Worm (Caenorhabditis elegans) whole organism, late embryonic: ENCODE data around the gene elp-1.
A peak's percentile ranks its signal among the peaks of the same experiment; 100 is the strongest.

Experiments used
- C08G9.2 ChIP-seq: sonication (generic microtip); optimal IDR thresholded peaks from 2 replicates; lab custom pipeline; 2016; ENCODE audit warnings: mild to moderate bottlenecking, missing genetic modification characterization, moderate library complexity, missing compliant biosample characterization
- K02D7.2 ChIP-seq: sonication (generic microtip); optimal IDR thresholded peaks from 2 replicates; lab custom pipeline; 2017; ENCODE audit warnings: mild to moderate bottlenecking, missing genetic modification characterization, missing compliant biosample characterization
- T23F11.4 ChIP-seq: fragments of 200-800 bp; sonication (Bioruptor generic); optimal IDR thresholded peaks from 2 replicates; lab custom pipeline; 2018; ENCODE audit warnings: mild to moderate bottlenecking, missing genetic modification characterization, missing compliant biosample characterization
- Y22D7AL.16 ChIP-seq: sonication (generic microtip); optimal IDR thresholded peaks from 2 replicates; lab custom pipeline; 2016; ENCODE audit warnings: missing genetic modification characterization, missing compliant biosample characterization
- ama-1 ChIP-seq: fragments of 150-350 bp; optimal IDR thresholded peaks from 2 replicates; lab custom pipeline; 2014
- ceh-18 ChIP-seq: sonication (generic microtip); optimal IDR thresholded peaks from 2 replicates; lab custom pipeline; 2016; ENCODE audit warnings: missing genetic modification characterization, missing compliant biosample characterization
- ceh-2 ChIP-seq: sonication (generic microtip); optimal IDR thresholded peaks from 2 replicates; lab custom pipeline; 2016; ENCODE audit warnings: missing genotype, missing genetic modification characterization, missing compliant biosample characterization
- ceh-24 ChIP-seq: sonication (generic microtip); optimal IDR thresholded peaks from 2 replicates; lab custom pipeline; 2016; ENCODE audit warnings: mild to moderate bottlenecking, missing genetic modification characterization, missing compliant biosample characterization
- ceh-34 ChIP-seq: sonication (generic microtip); optimal IDR thresholded peaks from 2 replicates; lab custom pipeline; 2016; ENCODE audit warnings: mild to moderate bottlenecking, missing genetic modification characterization, missing compliant biosample characterization
- ceh-48 ChIP-seq: sonication (generic microtip); optimal IDR thresholded peaks from 2 replicates; lab custom pipeline; 2016; ENCODE audit warnings: missing genetic modification characterization, inconsistent platforms, missing compliant biosample characterization
- ceh-6 ChIP-seq: fragments of 200-800 bp; sonication (Bioruptor generic); optimal IDR thresholded peaks from 2 replicates; lab custom pipeline; 2018; ENCODE audit warnings: mild to moderate bottlenecking, missing genetic modification characterization, missing compliant biosample characterization
- ceh-9 ChIP-seq: sonication (generic microtip); optimal IDR thresholded peaks from 2 replicates; lab custom pipeline; 2016; ENCODE audit warnings: mild to moderate bottlenecking, missing genetic modification characterization, inconsistent platforms, missing compliant biosample characterization
- che-1 ChIP-seq: sonication (generic microtip); optimal IDR thresholded peaks from 2 replicates; lab custom pipeline; 2016; ENCODE audit warnings: mild to moderate bottlenecking, missing genetic modification characterization, missing compliant biosample characterization
- dmd-4 ChIP-seq: sonication (generic microtip); optimal IDR thresholded peaks from 2 replicates; lab custom pipeline; 2016; ENCODE audit warnings: borderline replicate concordance, missing genetic modification characterization, missing compliant biosample characterization
- elt-2 ChIP-seq: sonication (generic microtip); optimal IDR thresholded peaks from 2 replicates; lab custom pipeline; 2016; ENCODE audit warnings: missing genetic modification reagents, missing genetic modification characterization, missing compliant biosample characterization
- ets-4 ChIP-seq: sonication (generic microtip); optimal IDR thresholded peaks from 2 replicates; lab custom pipeline; 2016; ENCODE audit warnings: missing genetic modification characterization, missing compliant biosample characterization
- fax-1 ChIP-seq: sonication (generic microtip); optimal IDR thresholded peaks from 2 replicates; lab custom pipeline; 2016; ENCODE audit warnings: missing genotype, missing genetic modification characterization, missing compliant biosample characterization
- fkh-10 ChIP-seq: fragments of 150-350 bp; optimal IDR thresholded peaks from 2 replicates; lab custom pipeline; 2014; ENCODE audit warnings: missing biosample characterization, missing genetic modification reagents, missing genetic modification characterization
- fkh-6 ChIP-seq: sonication (generic microtip); optimal IDR thresholded peaks from 2 replicates; lab custom pipeline; 2016; ENCODE audit warnings: missing genetic modification characterization, missing compliant biosample characterization
- hlh-30 ChIP-seq: sonication (generic microtip); optimal IDR thresholded peaks from 2 replicates; lab custom pipeline; 2017; ENCODE audit warnings: antibody characterized with exemption, missing genetic modification characterization, missing compliant biosample characterization; ENCODE audit not compliant: insufficient read depth
- hlh-8 ChIP-seq: sonication (generic microtip); optimal IDR thresholded peaks from 2 replicates; lab custom pipeline; 2016; ENCODE audit warnings: missing genotype, missing genetic modification characterization, missing compliant biosample characterization
- lim-6 ChIP-seq: sonication (generic microtip); optimal IDR thresholded peaks from 2 replicates; lab custom pipeline; 2016; ENCODE audit warnings: missing genetic modification characterization, missing compliant biosample characterization
- lin-11 ChIP-seq: fragments of 200-800 bp; sonication (Bioruptor generic); optimal IDR thresholded peaks from 2 replicates; lab custom pipeline; 2018; ENCODE audit warnings: mild to moderate bottlenecking, missing genetic modification characterization, missing compliant biosample characterization
- mec-3 ChIP-seq: sonication (generic microtip); optimal IDR thresholded peaks from 2 replicates; lab custom pipeline; 2016; ENCODE audit warnings: borderline replicate concordance, missing genetic modification characterization, missing compliant biosample characterization
- nhr-11 ChIP-seq: fragments of 150-350 bp; optimal IDR thresholded peaks from 2 replicates; lab custom pipeline; 2014; ENCODE audit warnings: missing biosample characterization, missing genetic modification characterization
- nhr-232 ChIP-seq: sonication (generic microtip); optimal IDR thresholded peaks from 2 replicates; lab custom pipeline; 2016; ENCODE audit warnings: missing genetic modification characterization, missing compliant biosample characterization
- npax-4 ChIP-seq: sonication (generic microtip); optimal IDR thresholded peaks from 2 replicates; lab custom pipeline; 2016; ENCODE audit warnings: missing genetic modification characterization, missing compliant biosample characterization
- odd-2 ChIP-seq: sonication (generic microtip); optimal IDR thresholded peaks from 2 replicates; lab custom pipeline; 2017; ENCODE audit warnings: antibody characterized with exemption, mild to moderate bottlenecking, missing genetic modification characterization, missing compliant biosample characterization
- pag-3 ChIP-seq: sonication (generic microtip); optimal IDR thresholded peaks from 2 replicates; lab custom pipeline; 2016; ENCODE audit warnings: missing compliant biosample characterization, missing genetic modification characterization, borderline replicate concordance
- pax-1 ChIP-seq: fragments of 150-350 bp; optimal IDR thresholded peaks from 2 replicates; lab custom pipeline; 2014; ENCODE audit warnings: missing biosample characterization, missing genetic modification characterization
- pha-2 ChIP-seq: sonication (generic microtip); optimal IDR thresholded peaks from 2 replicates; lab custom pipeline; 2017; ENCODE audit warnings: mild to moderate bottlenecking, missing genetic modification characterization, missing compliant biosample characterization
- pha-4 ChIP-seq: fragments of 150-350 bp; optimal IDR thresholded peaks from 2 replicates; lab custom pipeline; 2018; ENCODE audit warnings: missing biosample characterization, missing genetic modification reagents, missing genetic modification characterization
- pqm-1 ChIP-seq: sonication (generic microtip); optimal IDR thresholded peaks from 2 replicates; lab custom pipeline; 2016; ENCODE audit warnings: missing genetic modification characterization, missing compliant biosample characterization
- sdc-2 ChIP-seq: sonication (generic microtip); optimal IDR thresholded peaks from 2 replicates; lab custom pipeline; 2016; ENCODE audit warnings: missing genotype, missing genetic modification characterization, missing compliant biosample characterization
- tbx-2 ChIP-seq: sonication (generic microtip); optimal IDR thresholded peaks from 2 replicates; lab custom pipeline; 2016; ENCODE audit warnings: missing genetic modification characterization, missing compliant biosample characterization
- tbx-7 ChIP-seq: sonication (generic microtip); optimal IDR thresholded peaks from 2 replicates; lab custom pipeline; 2016; ENCODE audit warnings: missing genotype, missing genetic modification characterization, missing compliant biosample characterization
- ttx-3 ChIP-seq: sonication (generic microtip); optimal IDR thresholded peaks from 2 replicates; lab custom pipeline; 2016; ENCODE audit warnings: missing genetic modification reagents, missing genetic modification characterization, missing compliant biosample characterization
- unc-3 ChIP-seq, 2 experiments: fragments of 200-800 bp in 1 of 2; sonication (Bioruptor generic) in 1 of 2; sonication (generic microtip) in 1 of 2; conservative IDR thresholded peaks in 1 of 2; optimal IDR thresholded peaks in 1 of 2; 2 replicates each; pipeline versions ENCODE4 v1.3.6 to Lab custom; 2016 to 2022; ENCODE audit warnings: missing compliant biosample characterization in 2 of 2, missing genetic modification characterization in 2 of 2, missing genetic modification reagents in 1 of 2
- unc-42 ChIP-seq: sonication (generic microtip); optimal IDR thresholded peaks from 2 replicates; lab custom pipeline; 2016; ENCODE audit warnings: missing genotype, missing genetic modification characterization, missing compliant biosample characterization
- unc-55 ChIP-seq: sonication (generic microtip); optimal IDR thresholded peaks from 2 replicates; lab custom pipeline; 2017; ENCODE audit warnings: missing biosample characterization, missing genetic modification reagents, missing genetic modification characterization
- zip-5 ChIP-seq: sonication (generic microtip); optimal IDR thresholded peaks from 2 replicates; lab custom pipeline; 2016; ENCODE audit warnings: missing genetic modification characterization, missing compliant biosample characterization
- ztf-16 ChIP-seq: sonication (generic microtip); optimal IDR thresholded peaks from 2 replicates; lab custom pipeline; 2017; ENCODE audit warnings: missing genetic modification characterization, missing compliant biosample characterization

Gene elp-1

DNA sequence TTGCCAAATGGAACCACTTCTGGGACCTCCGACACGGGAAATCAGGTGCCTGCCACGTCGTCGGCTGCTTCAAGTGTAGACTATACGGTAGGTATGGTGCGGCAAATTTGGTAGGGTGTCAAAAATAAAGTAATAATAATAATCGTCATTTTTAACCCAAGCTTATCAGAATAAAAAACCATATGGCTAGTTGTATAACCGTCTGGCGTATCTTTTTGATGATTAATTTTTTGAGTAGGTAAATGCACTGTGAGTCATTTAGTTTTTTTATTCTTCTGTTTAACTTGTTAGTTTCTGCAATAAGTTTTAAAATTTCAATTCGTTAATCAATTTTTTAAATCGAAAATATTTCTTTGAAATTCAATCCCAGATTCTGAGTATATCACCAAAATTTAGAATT lies 14.5 kb downstream of the elp-1 start:
- TF ChIP-seq zip-5 (tag; lab: Kevin White, UChicago) (no peak), C08G9.2 (tag; lab: Kevin White, UChicago) (no peak), nhr-232 (tag; lab: Kevin White, UChicago) (no peak), ttx-3 (no peak), ztf-16 (no peak), dmd-4 (tag; lab: Kevin White, UChicago) (no peak), unc-42 (tag; lab: Kevin White, UChicago) (no peak), ceh-34 (tag; lab: Kevin White, UChicago) (no peak), hlh-8 (tag; lab: Kevin White, UChicago) (no peak), che-1 (tag; lab: Kevin White, UChicago) (no peak), tbx-2 (tag; lab: Kevin White, UChicago) (no peak), K02D7.2 (tag; lab: Kevin White, UChicago) (no peak), ceh-2 (tag; lab: Kevin White, UChicago) (no peak), npax-4 (tag; lab: Kevin White, UChicago) (no peak), Y22D7AL.16 (no peak), pqm-1 (tag; lab: Kevin White, UChicago) (no peak), hlh-30 (tag; lab: Kevin White, UChicago) (no peak), fkh-6 (tag; lab: Kevin White, UChicago) (no peak), ceh-6 (GFP tag; lab: Kevin White, UChicago) (no peak), odd-2 (tag; lab: Kevin White, UChicago) (no peak)
- TF ChIP-seq, all 69 proteins: peak for 0

DNA sequence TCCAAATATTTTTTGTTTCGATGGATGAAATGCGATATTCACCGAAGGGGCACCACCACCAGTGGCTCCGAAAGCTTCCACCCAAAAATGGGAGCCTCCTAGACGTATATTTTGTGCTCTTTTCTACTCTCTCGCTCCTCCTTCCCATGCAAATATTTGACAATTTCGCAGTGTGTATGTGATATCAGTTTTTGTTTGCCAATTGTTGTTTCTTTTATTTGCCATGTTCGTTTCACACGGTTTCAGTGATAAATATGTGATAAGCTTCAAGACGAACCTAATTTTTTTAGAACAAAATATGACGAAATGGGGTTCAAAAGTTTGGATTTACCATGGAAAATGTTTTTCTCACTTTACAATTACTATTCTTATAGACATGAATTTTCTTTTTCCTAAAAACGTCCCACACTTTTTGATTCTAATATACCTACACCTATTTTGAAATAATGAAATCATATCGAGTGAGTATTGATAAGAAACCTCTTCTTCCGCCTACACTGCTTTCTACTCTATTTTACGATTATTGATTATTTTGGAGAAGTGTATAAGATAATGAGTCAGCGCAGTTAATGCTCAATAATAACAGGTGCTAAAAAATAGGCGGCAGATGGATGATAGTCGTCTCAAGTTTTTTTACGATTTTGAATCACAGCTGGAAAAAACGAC lies 16.0 kb downstream of the elp-1 start:
- no peak for TF ChIP-seq C08G9.2 (tag; lab: Kevin White, UChicago)

DNA sequence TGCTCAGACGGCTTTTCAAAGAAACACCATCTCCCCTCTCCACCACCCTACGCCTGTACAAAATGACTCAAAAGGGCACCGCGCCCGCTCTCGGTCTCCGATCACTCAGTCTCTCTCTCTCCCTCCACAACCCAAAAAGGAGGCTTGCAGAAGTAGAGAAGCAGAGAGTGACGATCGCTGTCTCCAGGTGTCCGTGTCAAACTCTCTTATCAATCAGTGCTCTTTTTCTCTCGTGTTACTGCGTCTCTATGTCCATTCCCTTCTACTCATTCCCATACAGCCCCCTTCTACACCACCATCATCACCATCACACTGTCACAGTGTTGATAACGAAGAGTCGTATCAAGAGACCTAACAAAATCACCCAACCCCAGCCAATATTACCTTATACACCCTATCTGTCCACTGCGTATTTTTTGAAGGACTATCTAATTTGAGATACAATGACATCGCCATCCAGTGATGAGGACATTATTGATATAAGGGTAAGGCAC lies 17.3 kb downstream of the elp-1 start, which contains the start of gene pha-4:
TSS of gene pha-4 (plus strand) at position 444 of the 494 bp plus-strand sequence.
- TF ChIP-seq pha-4 (tag; lab: Kevin White, UChicago) = no peak
- peak; percentile 82 for TF ChIP-seq elt-2 (tag; lab: Kevin White, UChicago)
- peak; percentile 9 for TF ChIP-seq ceh-18 (tag; lab: Kevin White, UChicago)
- no peak for TF ChIP-seq lin-11
- no peak for TF ChIP-seq lim-6 (tag; lab: Kevin White, UChicago)
- TF ChIP-seq tbx-2 (tag; lab: Kevin White, UChicago) = peak; percentile 9
- no peak for TF ChIP-seq ceh-24 (tag; lab: Kevin White, UChicago)
- TF ChIP-seq hlh-8 (tag; lab: Kevin White, UChicago) = no peak
- TF ChIP-seq ceh-2 (tag; lab: Kevin White, UChicago) = no peak

DNA sequence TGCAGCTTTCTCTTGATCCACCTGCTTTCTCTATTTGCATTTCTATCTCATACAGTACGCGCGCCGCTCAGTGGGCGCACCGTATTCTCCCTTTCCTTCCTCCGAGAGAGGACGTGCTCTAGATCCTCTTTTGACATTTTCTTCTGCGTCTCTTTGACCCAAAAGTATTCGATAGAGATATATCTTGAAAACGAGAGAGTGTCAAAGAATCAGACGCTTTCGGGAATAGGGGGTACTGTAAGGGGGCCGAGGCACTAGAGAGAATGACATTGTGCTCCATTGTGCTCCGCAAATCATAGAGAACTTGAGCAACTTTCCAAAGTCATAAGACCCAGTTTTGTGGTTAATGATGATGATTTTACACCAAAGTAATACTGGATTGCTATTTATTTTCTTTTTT lies 20.9 kb downstream of the elp-1 start:
- no peak for TF ChIP-seq T23F11.4 (GFP tag; lab: Kevin White, UChicago)
- peak; percentile 68 for TF ChIP-seq pha-2
- no peak for TF ChIP-seq ceh-48 (tag; lab: Kevin White, UChicago)
- no peak for TF ChIP-seq dmd-4 (tag; lab: Kevin White, UChicago)
- no peak for TF ChIP-seq unc-55
- TF ChIP-seq tbx-7 = no peak
- no peak for TF ChIP-seq nhr-232 (tag; lab: Kevin White, UChicago)
- no peak for TF ChIP-seq elt-2 (tag; lab: Kevin White, UChicago)
- no peak for TF ChIP-seq ama-1 (lab: Kevin White, UChicago)
- TF ChIP-seq pqm-1 (tag; lab: Kevin White, UChicago) = no peak
- TF ChIP-seq fkh-10 = no peak
- no peak for TF ChIP-seq fax-1
- TF ChIP-seq ttx-3 = no peak
- TF ChIP-seq ceh-34 (tag; lab: Kevin White, UChicago) = peak; percentile 29
- TF ChIP-seq tbx-2 (tag; lab: Kevin White, UChicago) = no peak
- no peak for TF ChIP-seq ceh-6 (GFP tag; lab: Kevin White, UChicago)
- TF ChIP-seq K02D7.2 (tag; lab: Kevin White, UChicago) = no peak
- TF ChIP-seq pax-1 (tag; lab: Kevin White, UChicago) = peak; percentile 72
- TF ChIP-seq npax-4 (tag; lab: Kevin White, UChicago) = no peak
- no peak for TF ChIP-seq ets-4 (tag; lab: Kevin White, UChicago)
- no peak for TF ChIP-seq nhr-11 (tag; lab: Kevin White, UChicago)
- TF ChIP-seq odd-2 (tag; lab: Kevin White, UChicago) = no peak
- no peak for TF ChIP-seq hlh-30 (tag; lab: Kevin White, UChicago)
- TF ChIP-seq mec-3 (tag; lab: Kevin White, UChicago) = no peak
- no peak for TF ChIP-seq unc-3 (GFP tag; conservative IDR thresholded peaks at IDR 0.05; lab: Robert Waterston, UW)
- no peak for TF ChIP-seq unc-3 (tag; optimal IDR thresholded peaks at IDR 0.05; lab: Kevin White, UChicago)
- TF ChIP-seq Y22D7AL.16 = no peak
- TF ChIP-seq sdc-2 (tag; lab: Kevin White, UChicago) = no peak
- no peak for TF ChIP-seq pag-3
- no peak for TF ChIP-seq ceh-9 (tag; lab: Kevin White, UChicago)
- TF ChIP-seq lin-11 = no peak
